Worm (Caenorhabditis elegans): Measurements from ENCODE around the gene tceb-3.

The tceb-3 gene

ce11 chrII:10918293-10918756 is 28.9 kb downstream of the tceb-3 start, which contains the start of gene tba-4:
Gene tba-4, plus strand, starts transcription at chrII:10918706.
- TF ChIP-seq pros-1 (tag; optimal IDR thresholded peaks at IDR 0.05) (no peak), dmd-4 (tag; optimal IDR thresholded peaks at IDR 0.05; ENCODE audit: borderline replicate concordance) (no peak), ceh-19 (GFP tag; optimal IDR thresholded peaks at IDR 0.05) (no peak), F13H6.1 (tag; optimal IDR thresholded peaks at IDR 0.05) (no peak), hlh-30 (tag; optimal IDR thresholded peaks at IDR 0.05; ENCODE audit: insufficient read depth) (no peak), eyg-1 (tag; optimal IDR thresholded peaks at IDR 0.05) (no peak), tbx-7 (tag; optimal IDR thresholded peaks at IDR 0.05) (no peak)

ce11 chrII:10917174-10917573 is 30.0 kb downstream of the tceb-3 start, which contains the start of gene F44F4.10:
Gene F44F4.10, minus strand, starts transcription at chrII:10917274.
- TF ChIP-seq madf-2 (tag; optimal IDR thresholded peaks at IDR 0.05): no peak
- no peak for TF ChIP-seq syd-9 (tag; optimal IDR thresholded peaks at IDR 0.05)
- TF ChIP-seq fkh-6 (tag; optimal IDR thresholded peaks at IDR 0.05): no peak
- TF ChIP-seq elt-4 (tag; optimal IDR thresholded peaks at IDR 0.05): no peak
- no peak for TF ChIP-seq lim-6 (tag; optimal IDR thresholded peaks at IDR 0.05)
- TF ChIP-seq tbx-2 (tag; optimal IDR thresholded peaks at IDR 0.05): no peak
- no peak for TF ChIP-seq sox-4 (tag; optimal IDR thresholded peaks at IDR 0.05)
- no peak for TF ChIP-seq ceh-45 (GFP tag; IDR thresholded peaks at IDR 0.05)
- no peak for TF ChIP-seq odd-2 (tag; optimal IDR thresholded peaks at IDR 0.05)
- no peak for TF ChIP-seq che-1 (tag; optimal IDR thresholded peaks at IDR 0.05)
- no peak for TF ChIP-seq pha-4 (tag; optimal IDR thresholded peaks at IDR 0.05)
- TF ChIP-seq T23F11.4 (GFP tag; optimal IDR thresholded peaks at IDR 0.05): no peak
- TF ChIP-seq ceh-19 (GFP tag; optimal IDR thresholded peaks at IDR 0.05): no peak
- TF ChIP-seq K09A11.1 (tag; optimal IDR thresholded peaks at IDR 0.05; ENCODE audit: insufficient read depth): no peak
- no peak for TF ChIP-seq lin-11 (tag; optimal IDR thresholded peaks at IDR 0.05)
- TF ChIP-seq hlh-13 (GFP tag; optimal IDR thresholded peaks at IDR 0.05): no peak
- no peak for TF ChIP-seq ceh-9 (tag; optimal IDR thresholded peaks at IDR 0.05)
- TF ChIP-seq pros-1 (tag; optimal IDR thresholded peaks at IDR 0.05): no peak

ce11 chrII:10915732-10916131 is 31.5 kb downstream of the tceb-3 start, which contains the start of gene F44F4.9:
Gene F44F4.9, minus strand, starts transcription at chrII:10915832.
- TF ChIP-seq ceh-34 (tag; optimal IDR thresholded peaks at IDR 0.05): no peak
- TF ChIP-seq K02D7.2 (tag; optimal IDR thresholded peaks at IDR 0.05): no peak
- TF ChIP-seq ceh-2 (tag; optimal IDR thresholded peaks at IDR 0.05): no peak
- no peak for TF ChIP-seq ceh-45 (GFP tag; IDR thresholded peaks at IDR 0.05)
- no peak for TF ChIP-seq ceh-9 (tag; optimal IDR thresholded peaks at IDR 0.05)
- no peak for TF ChIP-seq elt-4 (tag; optimal IDR thresholded peaks at IDR 0.05)
- no peak for TF ChIP-seq hlh-30 (tag; optimal IDR thresholded peaks at IDR 0.05; ENCODE audit: insufficient read depth)
- no peak for TF ChIP-seq ceh-18 (tag; optimal IDR thresholded peaks at IDR 0.05)
- no peak for TF ChIP-seq ceh-22 (tag; optimal IDR thresholded peaks at IDR 0.05)
- no peak for TF ChIP-seq dve-1 (tag; optimal IDR thresholded peaks at IDR 0.05)
- TF ChIP-seq pag-3 (tag; optimal IDR thresholded peaks at IDR 0.05; ENCODE audit: borderline replicate concordance): no peak
- TF ChIP-seq hlh-15 (tag; optimal IDR thresholded peaks at IDR 0.05): no peak
- no peak for TF ChIP-seq nhr-11 (tag; optimal IDR thresholded peaks at IDR 0.05)
- no peak for TF ChIP-seq lin-11 (tag; optimal IDR thresholded peaks at IDR 0.05)
- TF ChIP-seq che-1 (tag; optimal IDR thresholded peaks at IDR 0.05): no peak
- TF ChIP-seq dmd-4 (tag; optimal IDR thresholded peaks at IDR 0.05; ENCODE audit: borderline replicate concordance): no peak
- TF ChIP-seq mec-3 (tag; optimal IDR thresholded peaks at IDR 0.05; ENCODE audit: borderline replicate concordance): no peak
- TF ChIP-seq ztf-16 (tag; optimal IDR thresholded peaks at IDR 0.05): no peak
- TF ChIP-seq fkh-6 (tag; optimal IDR thresholded peaks at IDR 0.05): no peak

DNA sequence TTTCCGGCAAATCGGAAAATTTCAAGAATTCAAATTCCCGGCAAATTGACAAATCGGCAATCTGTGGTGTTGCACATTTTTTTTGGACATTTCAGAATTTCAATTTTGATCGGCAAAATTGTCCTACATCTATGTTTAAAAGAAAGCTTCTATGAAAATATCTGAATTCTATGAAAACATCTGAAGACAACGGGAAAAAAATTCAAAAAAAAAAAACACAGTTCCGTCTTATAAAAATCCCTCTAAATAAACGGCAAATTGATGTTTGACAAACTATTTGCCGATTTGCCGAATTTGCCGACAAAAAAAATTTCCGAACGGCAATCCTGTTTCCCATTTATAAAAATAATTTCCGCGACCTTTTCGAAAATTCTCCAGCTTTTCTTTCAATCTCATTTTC is 32.9 kb downstream of the tceb-3 start, which contains the start of gene F44F4.15:
Gene F44F4.15, plus strand, starts transcription at position 301 of the 400 bp plus-strand sequence.
- TF ChIP-seq pax-1 (tag; optimal IDR thresholded peaks at IDR 0.05) (no peak), pha-4 (tag; optimal IDR thresholded peaks at IDR 0.05) (no peak), syd-9 (tag; optimal IDR thresholded peaks at IDR 0.05) (no peak), hlh-30 (tag; optimal IDR thresholded peaks at IDR 0.05; ENCODE audit: insufficient read depth) (no peak), fax-1 (tag; optimal IDR thresholded peaks at IDR 0.05) (no peak), madf-2 (tag; optimal IDR thresholded peaks at IDR 0.05) (no peak)
